Worm (Caenorhabditis elegans): ENCODE measurements around the gene Y40B10A.11.
"Not testable (repeated sequence)": the region's sequence is repeated elsewhere in the genome, so short reads cannot be mapped to it uniquely, and the experiment has no call there.

The Y40B10A.11 gene

DNA sequence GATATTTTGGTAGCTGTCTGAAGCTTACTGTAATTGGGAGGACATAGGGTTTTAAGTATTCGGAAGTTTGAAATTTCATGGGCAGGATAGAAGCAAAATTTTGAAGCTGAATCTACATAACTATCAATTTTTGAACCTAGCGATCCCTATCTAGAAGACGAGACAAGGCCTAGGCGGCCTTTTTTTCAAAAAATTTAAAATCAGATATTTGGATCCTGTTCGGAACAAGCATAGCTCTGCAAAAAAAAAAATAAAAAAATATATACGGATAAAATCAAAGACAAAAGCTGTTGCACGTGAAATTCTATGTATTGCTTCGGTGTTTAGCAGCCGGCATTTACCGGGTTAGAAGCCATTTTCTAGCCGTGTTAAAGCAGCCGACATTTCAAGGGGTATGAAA, 43.8 kb upstream of the Y40B10A.11 start, which contains the start of gene F36F12.2:
TSS of gene F36F12.2 (minus strand) at position 101 of the 400 bp plus-strand sequence.
- TF ChIP-seq madf-8 (GFP tag; conservative IDR thresholded peaks at IDR 0.05) (no peak), F57A8.1 (GFP tag; optimal IDR thresholded peaks at IDR 0.05) (no peak), mes-4 (tag; optimal IDR thresholded peaks at IDR 0.05) (no peak), nhr-80 (tag; optimal IDR thresholded peaks at IDR 0.05) (no peak), nfyb-1 (GFP tag; IDR thresholded peaks at IDR 0.05) (no peak), ceh-58 (GFP tag; IDR thresholded peaks at IDR 0.05) (no peak), C17E4.6 (GFP tag; IDR thresholded peaks at IDR 0.05) (no peak), Y53F4B.3 (GFP tag; IDR thresholded peaks at IDR 0.05) (no peak), C06A6.2 (GFP tag; conservative IDR thresholded peaks at IDR 0.05) (no peak), xnd-1 (tag; optimal IDR thresholded peaks at IDR 0.05) (no peak)

DNA sequence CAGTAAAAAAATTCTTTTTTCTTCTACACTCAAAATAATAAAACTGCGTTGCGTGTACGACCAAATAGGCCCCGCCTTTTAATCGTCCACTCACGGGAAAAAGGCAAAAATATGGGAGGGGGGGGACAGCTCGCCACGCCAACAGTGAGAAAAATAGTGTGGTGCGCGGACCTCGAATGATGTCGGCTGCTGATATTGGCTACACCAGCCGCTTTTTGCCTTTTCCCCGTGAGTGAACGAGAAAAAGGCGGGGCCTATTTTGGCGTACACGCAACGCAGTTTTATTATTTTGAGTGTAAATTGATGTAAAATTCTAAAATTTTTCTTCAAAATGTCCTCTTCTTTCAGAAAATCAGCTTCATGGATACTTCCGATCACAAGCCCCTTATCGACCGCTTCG, 38.9 kb upstream of the Y40B10A.11 start, which contains the start of gene ztf-28:
TSS of gene ztf-28 (plus strand) at position 349 of the 400 bp plus-strand sequence.
- TF ChIP-seq hmg-1.2 (GFP tag; IDR thresholded peaks at IDR 0.05) (peak; percentile 89), snpc-4 (GFP tag; optimal IDR thresholded peaks at IDR 0.05) (peak; percentile 7), snpc-4 (tag; optimal IDR thresholded peaks at IDR 0.05) (peak in 3 of 4 experiments; percentile 51 to 88 (median 73)), mcd-1 (GFP tag; IDR thresholded peaks at IDR 0.05) (peak; percentile 55), snpc-1.1 (tag; optimal IDR thresholded peaks at IDR 0.05; ENCODE audit: insufficient read depth) (peak; percentile 23), D2030.7 (GFP tag; IDR thresholded peaks at IDR 0.05) (peak; percentile 30), pbrm-1 (GFP tag; IDR thresholded peaks at IDR 0.05) (peak; percentile 85), attf-6 (GFP tag; IDR thresholded peaks at IDR 0.05) (peak; percentile 90)

- 0 out of 2 replicates have a peak, but pooled peaks have one; percentile 15 for TF ChIP-seq Y95B8A.8 (GFP tag; IDR thresholded peaks at IDR 0.05)
- TF ChIP-seq F37B4.10 (GFP tag; IDR thresholded peaks at IDR 0.05): 0 out of 2 replicates have a peak, but pooled peaks have one; percentile 63
- 0 out of 2 replicates have a peak, but pooled peaks have one; percentile 11 for TF ChIP-seq zfh-2 (GFP tag; conservative IDR thresholded peaks at IDR 0.05)
- not testable (repeated sequence) for TF ChIP-seq rpc-1 (optimal IDR thresholded peaks at IDR 0.05)
- TF ChIP-seq rpc-1 (tag; optimal IDR thresholded peaks at IDR 0.05): peak; percentile 20
- TF ChIP-seq egrh-3 (GFP tag; IDR thresholded peaks at IDR 0.05): peak; percentile 26; the same call in 1 of the 2 replicates
Observed at ce11 chrV:2085745-2086267, 34.4 kb upstream of the Y40B10A.11 start, which contains the start of gene F36F12.3. Gene F36F12.3 (plus strand): TSS chrV:2085795.

- TF ChIP-seq zfh-2 (GFP tag; conservative IDR thresholded peaks at IDR 0.05) (peak; percentile 56), rcor-1 (GFP tag; IDR thresholded peaks at IDR 0.05) (no peak), egrh-3 (GFP tag; IDR thresholded peaks at IDR 0.05) (peak; percentile 23; the same call in 1 of the 2 replicates), ztf-25 (GFP tag; IDR thresholded peaks at IDR 0.05) (0 out of 2 replicates have a peak, but pooled peaks have one; percentile 51), nhr-80 (tag; optimal IDR thresholded peaks at IDR 0.05) (no peak), snpc-4 (GFP tag; optimal IDR thresholded peaks at IDR 0.05) (no peak), snpc-4 (tag; optimal IDR thresholded peaks at IDR 0.05) (no peak)
Observed at ce11 chrV:2083869-2084268, 32.5 kb upstream of the Y40B10A.11 start.

DNA sequence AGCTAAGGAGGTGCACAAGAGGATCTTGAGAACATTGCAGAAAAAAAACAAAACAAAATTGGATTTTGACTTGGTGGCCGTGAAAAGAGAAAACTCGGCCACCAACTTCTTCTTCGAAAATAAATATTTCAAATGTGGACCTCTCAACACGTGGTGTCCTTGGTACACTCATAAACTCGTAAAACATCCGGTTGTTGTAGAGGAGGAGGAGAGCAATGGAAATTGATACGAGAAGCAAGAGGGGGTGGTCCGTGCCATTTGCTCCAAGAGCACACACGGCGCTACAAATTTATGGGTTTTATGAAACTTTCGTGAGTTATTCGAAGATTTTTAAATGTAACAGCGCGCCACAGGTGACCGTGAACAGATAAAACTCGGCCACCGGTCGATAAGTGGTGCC, 30.5 kb upstream of the Y40B10A.11 start:
- TF ChIP-seq nhr-179 (tag; optimal IDR thresholded peaks at IDR 0.05): no peak
- no peak for TF ChIP-seq zim-3 (tag; optimal IDR thresholded peaks at IDR 0.05)
- no peak for TF ChIP-seq Y67H2A.10 (GFP tag; conservative IDR thresholded peaks at IDR 0.05)
- no peak for TF ChIP-seq B0035.1 (tag; optimal IDR thresholded peaks at IDR 0.05)
- no peak for TF ChIP-seq dox-1 (GFP tag; IDR thresholded peaks at IDR 0.05)
- TF ChIP-seq ztf-6 (GFP tag; IDR thresholded peaks at IDR 0.05): no peak
- no peak for TF ChIP-seq gei-17 (GFP tag; optimal IDR thresholded peaks at IDR 0.05)
- TF ChIP-seq hlh-26 (GFP tag; conservative IDR thresholded peaks at IDR 0.05): no peak

All from whole organism, young adult.